Worm (Caenorhabditis elegans) whole organism, L4/young adult: Measurements from ENCODE around the gene spe-49.

Experiments
- W03F9.2 ChIP-seq: fragments of 150-350 bp; optimal IDR thresholded peaks from 2 replicates; lab custom pipeline; 2014; ENCODE audit warnings: missing biosample characterization, missing genetic modification characterization
- dao-5 ChIP-seq: sonication (generic microtip); optimal IDR thresholded peaks from 2 replicates; lab custom pipeline; 2016; ENCODE audit warnings: missing genotype, missing genetic modification characterization, moderate library complexity, missing compliant biosample characterization
- him-1 ChIP-seq: sonication (generic microtip); optimal IDR thresholded peaks from 2 replicates; lab custom pipeline; 2016; ENCODE audit warnings: missing genotype, missing genetic modification reagents, missing genetic modification characterization, missing compliant biosample characterization

DNA sequence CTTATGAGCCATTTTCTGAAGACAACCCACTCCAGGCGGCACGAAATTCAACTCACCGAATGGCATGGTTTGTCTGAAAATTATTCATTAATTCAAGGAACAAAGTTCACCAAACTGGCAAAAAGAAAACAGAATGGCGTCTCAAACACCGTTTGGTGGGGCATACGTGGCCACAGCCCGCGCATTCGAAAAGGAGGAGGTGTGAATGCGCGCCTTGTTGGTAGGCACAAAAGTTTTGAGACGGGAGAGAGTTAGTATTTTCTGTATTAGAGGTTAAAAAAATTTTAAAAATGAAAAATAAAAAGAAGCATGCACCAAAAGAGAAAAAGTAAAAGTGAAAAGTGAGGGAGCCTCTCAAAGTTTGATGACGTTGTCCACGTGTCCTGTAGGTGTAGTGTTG is 30.8 kb downstream of the spe-49 start:
- TF ChIP-seq W03F9.2 (tag; lab: Kevin White, UChicago) = no peak
- no peak for TF ChIP-seq him-1
- no peak for TF ChIP-seq dao-5 (tag; lab: Kevin White, UChicago)
